Worm (Caenorhabditis elegans) whole organism, young adult: ENCODE results near the gene ZK792.12.

ENCODE experiments used
- B0035.1 ChIP-seq: sonication (generic microtip); optimal IDR thresholded peaks from 2 replicates; lab custom pipeline; 2016; ENCODE audit warnings: missing genetic modification characterization, mild to moderate bottlenecking, missing compliant biosample characterization, missing genotype, missing genetic modification reagents
- F33H1.4 ChIP-seq: fragments of 200-800 bp; sonication (Bioruptor generic); IDR thresholded peaks from 2 replicates; pipeline ENCODE4 v1.3.6; 2022; ENCODE audit warnings: missing genetic modification reagents, missing genetic modification characterization, missing compliant biosample characterization
- ama-1 ChIP-seq, 3 experiments: fragments of 150-350 bp in 1 of 3; sonication (generic microtip) in 2 of 3; optimal IDR thresholded peaks; 2 replicates each; lab custom pipeline; 2014 to 2018; ENCODE audit warnings: missing biosample characterization in 2 of 3, missing genetic modification characterization in 2 of 3, missing genetic modification reagents in 2 of 3
- attf-3 ChIP-seq: fragments of 200-800 bp; sonication (Bioruptor generic); conservative IDR thresholded peaks from 2 replicates; pipeline ENCODE4 v1.3.6; 2022; ENCODE audit warnings: missing genetic modification reagents, missing genetic modification characterization, missing compliant biosample characterization
- ceh-79 ChIP-seq: sonication (generic microtip); optimal IDR thresholded peaks from 2 replicates; lab custom pipeline; 2017; ENCODE audit warnings: mild to moderate bottlenecking, missing genetic modification characterization, missing compliant biosample characterization
- ekl-4 ChIP-seq: fragments of 200-800 bp; sonication (Bioruptor generic); IDR thresholded peaks from 2 replicates; pipeline ENCODE4 v1.3.6; 2022; ENCODE audit warnings: missing genetic modification reagents, missing genetic modification characterization, missing compliant biosample characterization
- ets-4 ChIP-seq: fragments of 200-800 bp; sonication (Bioruptor generic); optimal IDR thresholded peaks from 2 replicates; lab custom pipeline; 2018; ENCODE audit warnings: mild to moderate bottlenecking, missing genetic modification characterization, missing compliant biosample characterization
- let-607 ChIP-seq, 2 experiments: fragments of 200-800 bp in 1 of 2; sonication (Bioruptor generic) in 1 of 2; sonication (generic microtip) in 1 of 2; optimal IDR thresholded peaks; 2 replicates each; lab custom pipeline; 2016 to 2018; ENCODE audit warnings: mild to moderate bottlenecking in 2 of 2, missing compliant biosample characterization in 2 of 2, missing genetic modification characterization in 2 of 2, moderate library complexity in 2 of 2, missing genotype in 1 of 2
- lsl-1 ChIP-seq: fragments of 200-800 bp; sonication (Bioruptor generic); optimal IDR thresholded peaks from 2 replicates; lab custom pipeline; 2018; ENCODE audit warnings: mild to moderate bottlenecking, missing genetic modification characterization, moderate library complexity, missing compliant biosample characterization
- pha-4 ChIP-seq: fragments of 150-350 bp; sonication (generic microtip); optimal IDR thresholded peaks from 2 replicates; lab custom pipeline; 2014; ENCODE audit warnings: missing biosample characterization, missing genetic modification reagents, missing genetic modification characterization
- unc-62 ChIP-seq: fragments of 150-350 bp; optimal IDR thresholded peaks from 2 replicates; lab custom pipeline; 2014; ENCODE audit warnings: missing biosample characterization, missing genetic modification reagents, missing genetic modification characterization
- ztf-18 ChIP-seq: sonication (generic microtip); optimal IDR thresholded peaks from 2 replicates; lab custom pipeline; 2016; ENCODE audit warnings: missing genotype, mild to moderate bottlenecking, missing genetic modification characterization, missing compliant biosample characterization
- ztf-25 ChIP-seq: fragments of 200-800 bp; sonication (Bioruptor generic); IDR thresholded peaks from 2 replicates; pipeline ENCODE4 v1.3.6; 2022; ENCODE audit warnings: missing genetic modification reagents, missing genetic modification characterization, missing compliant biosample characterization

DNA sequence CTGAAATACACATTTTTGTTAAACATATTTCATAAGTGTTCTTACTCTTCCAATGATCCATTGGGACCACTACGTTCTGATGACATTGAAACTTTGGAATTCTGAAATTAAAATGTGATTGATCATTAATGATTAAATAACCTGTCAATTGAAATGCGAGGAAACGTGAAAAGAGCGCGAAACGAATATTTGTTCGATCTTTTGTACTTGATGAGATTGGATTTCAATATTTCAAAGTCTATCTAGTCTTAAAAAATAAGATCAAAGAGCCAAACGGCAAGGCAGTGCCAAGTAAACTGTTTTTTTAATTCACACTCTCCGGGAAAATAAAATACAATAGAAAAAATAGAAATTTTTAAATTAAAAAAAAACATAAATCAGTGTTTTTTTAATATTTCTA, 11.7 kb upstream of the ZK792.12 start, which contains the start of gene ZK792.4:
- TF ChIP-seq unc-62 (GFP tag; lab: Kevin White, UChicago) (no peak), ztf-25 (GFP tag; lab: Robert Waterston, UW) (no peak), F33H1.4 (no peak), ets-4 (GFP tag; lab: Kevin White, UChicago) (no peak), ama-1 (optimal IDR thresholded peaks at IDR 0.05; lab: Kevin White, UChicago) (no peak), ama-1 (GFP tag; optimal IDR thresholded peaks at IDR 0.05; lab: Kevin White, UChicago) (no peak), ceh-79 (tag; lab: Kevin White, UChicago) (no peak), B0035.1 (tag; lab: Kevin White, UChicago) (no peak), ztf-18 (tag; lab: Kevin White, UChicago) (no peak), attf-3 (GFP tag; lab: Robert Waterston, UW) (no peak), lsl-1 (no peak), pha-4 (tag; lab: Kevin White, UChicago) (no peak), ekl-4 (GFP tag; lab: Robert Waterston, UW) (no peak), let-607 (tag; optimal IDR thresholded peaks at IDR 0.05; lab: Kevin White, UChicago) (no peak)
